Fruit fly (Drosophila melanogaster) whole organism, embryonic: ENCODE results near the gene Nagk.
A peak's percentile ranks its signal among the peaks of the same experiment; 100 is the strongest.

Experiments
- ATbp ChIP-seq: fragments of 200-800 bp; sonication (Bioruptor generic); optimal IDR thresholded peaks from 2 replicates; lab custom pipeline; 2017; ENCODE audit warnings: missing biosample characterization, mild to moderate bottlenecking, missing genetic modification characterization, missing genetic modification reagents
- Blimp-1 ChIP-seq: fragments of 200-800 bp; sonication (Bioruptor generic); optimal IDR thresholded peaks from 3 replicates; lab custom pipeline; 2018; ENCODE audit warnings: missing biosample characterization, missing genetic modification characterization, mild to moderate bottlenecking, moderate library complexity, missing genetic modification reagents
- CG10209 ChIP-seq: fragments of 200-800 bp; sonication (Bioruptor generic); optimal IDR thresholded peaks from 3 replicates; lab custom pipeline; 2017; ENCODE audit warnings: missing biosample characterization, mild to moderate bottlenecking, missing genetic modification characterization, missing genetic modification reagents
- CG12219 ChIP-seq: fragments of 200-800 bp; sonication (Bioruptor generic); optimal IDR thresholded peaks from 3 replicates; lab custom pipeline; 2018; ENCODE audit warnings: missing biosample characterization, mild to moderate bottlenecking, missing genetic modification characterization
- CG13296 ChIP-seq: fragments of 200-800 bp; sonication (Bioruptor generic); optimal IDR thresholded peaks from 3 replicates; lab custom pipeline; 2018; ENCODE audit warnings: missing biosample characterization, mild to moderate bottlenecking, missing genetic modification characterization
- CG13624 ChIP-seq: fragments of 200-800 bp; sonication (Bioruptor generic); optimal IDR thresholded peaks from 2 replicates; lab custom pipeline; 2016; ENCODE audit warnings: missing biosample characterization, missing genetic modification characterization
- CG13775 ChIP-seq: fragments of 200-800 bp; sonication (Bioruptor generic); optimal IDR thresholded peaks from 3 replicates; lab custom pipeline; 2017; ENCODE audit warnings: missing biosample characterization, mild to moderate bottlenecking, missing genetic modification characterization
- CG14014 ChIP-seq: fragments of 200-800 bp; sonication (Bioruptor generic); IDR thresholded peaks from 2 replicates; pipeline ENCODE4 v1.3.6; 2022; ENCODE audit warnings: missing biosample characterization, missing genetic modification characterization
- CG16779 ChIP-seq: fragments of 200-800 bp; sonication (Bioruptor generic); IDR thresholded peaks from 2 replicates; pipeline ENCODE4 v1.3.6; 2022; ENCODE audit warnings: missing biosample characterization, missing genetic modification characterization
- CG16815 ChIP-seq: fragments of 200-800 bp; sonication (Bioruptor generic); optimal IDR thresholded peaks from 3 replicates; lab custom pipeline; 2017; ENCODE audit warnings: missing biosample characterization, mild to moderate bottlenecking, missing genetic modification characterization
- CG17385 ChIP-seq: fragments of 200-800 bp; sonication (Bioruptor generic); optimal IDR thresholded peaks from 3 replicates; lab custom pipeline; 2018; ENCODE audit warnings: missing biosample characterization, mild to moderate bottlenecking, missing genetic modification characterization
- CG18476 ChIP-seq: fragments of 200-800 bp; sonication (Bioruptor generic); optimal IDR thresholded peaks from 2 replicates; lab custom pipeline; 2016; ENCODE audit warnings: missing biosample characterization, mild to moderate bottlenecking, missing genetic modification characterization
- CG3065 ChIP-seq: fragments of 200-800 bp; sonication (Bioruptor generic); optimal IDR thresholded peaks from 2 replicates; lab custom pipeline; 2016; ENCODE audit warnings: missing biosample characterization, missing genetic modification characterization
- CG3726 ChIP-seq: fragments of 200-800 bp; sonication (Bioruptor generic); IDR thresholded peaks from 3 replicates; pipeline ENCODE4, ENCODE4 v1.3.6; 2022; ENCODE audit warnings: missing biosample characterization, missing genetic modification characterization
- CG3838 ChIP-seq: fragments of 200-800 bp; sonication (Bioruptor generic); optimal IDR thresholded peaks from 3 replicates; lab custom pipeline; 2016; ENCODE audit warnings: missing biosample characterization, missing genetic modification characterization
- CG6654 ChIP-seq: fragments of 200-800 bp; sonication (Bioruptor generic); optimal IDR thresholded peaks from 2 replicates; lab custom pipeline; 2017; ENCODE audit warnings: missing biosample characterization, mild to moderate bottlenecking, missing genetic modification characterization
- CG7372 ChIP-seq: fragments of 200-800 bp; sonication (Bioruptor generic); IDR thresholded peaks from 2 replicates; pipeline ENCODE4 v1.3.6; 2022; ENCODE audit warnings: missing biosample characterization, missing genetic modification characterization
- CG7963 ChIP-seq: fragments of 200-800 bp; sonication (Bioruptor generic); IDR thresholded peaks from 3 replicates; pipeline ENCODE4 v1.3.6; 2022; ENCODE audit warnings: missing biosample characterization, missing genetic modification characterization; ENCODE audit not compliant: partially characterized antibody
- CG8765 ChIP-seq: fragments of 200-800 bp; sonication (Bioruptor generic); IDR thresholded peaks from 2 replicates; pipeline ENCODE4 v1.3.6; 2022; ENCODE audit warnings: missing biosample characterization, missing genetic modification characterization
- Chrac-16 ChIP-seq: fragments of 200-800 bp; sonication (Bioruptor generic); optimal IDR thresholded peaks from 3 replicates; lab custom pipeline; 2016; ENCODE audit warnings: missing biosample characterization, missing genetic modification characterization
- D ChIP-seq, 2 experiments: fragments of 200-800 bp in 1 of 2; fragments of >200 bp in 1 of 2; sonication (Bioruptor generic) in 1 of 2; optimal IDR thresholded peaks; 2 replicates in 1 of 2; 3 replicates in 1 of 2; lab custom pipeline; 2017; ENCODE audit warnings: mild to moderate bottlenecking in 1 of 2, missing biosample characterization in 1 of 2, missing genetic modification characterization in 1 of 2, missing genetic modification reagents in 1 of 2
- Dbx ChIP-seq: fragments of 200-800 bp; sonication (Bioruptor generic); IDR thresholded peaks from 3 replicates; pipeline ENCODE4 v1.3.6; 2022; ENCODE audit warnings: missing biosample characterization, missing genetic modification characterization
- H2.0 ChIP-seq: fragments of 200-800 bp; sonication (Bioruptor generic); IDR thresholded peaks from 2 replicates; pipeline ENCODE4 v1.3.6; 2022; ENCODE audit warnings: missing biosample characterization, missing genetic modification characterization
- Jarid2 ChIP-seq: fragments of 200-800 bp; sonication (Bioruptor generic); optimal IDR thresholded peaks from 3 replicates; lab custom pipeline; 2017; ENCODE audit warnings: mild to moderate bottlenecking, missing biosample characterization, missing genetic modification reagents, missing genetic modification characterization
- NC2α ChIP-seq: fragments of 200-800 bp; sonication (Bioruptor generic); optimal IDR thresholded peaks from 2 replicates; lab custom pipeline; 2016; ENCODE audit warnings: missing biosample characterization, missing genetic modification characterization
- NC2β ChIP-seq: fragments of 200-800 bp; sonication (Bioruptor generic); optimal IDR thresholded peaks from 2 replicates; lab custom pipeline; 2016; ENCODE audit warnings: missing biosample characterization, missing genetic modification characterization
- Nf-YA ChIP-seq: fragments of 200-800 bp; sonication (Bioruptor generic); IDR thresholded peaks from 2 replicates; pipeline ENCODE4 v1.3.6; 2022; ENCODE audit warnings: missing biosample characterization, missing genetic modification characterization
- Scr ChIP-seq: fragments of 200-800 bp; sonication (Bioruptor generic); IDR thresholded peaks from 2 replicates; pipeline ENCODE4 v1.3.6; 2022; ENCODE audit warnings: missing biosample characterization, missing genetic modification characterization; ENCODE audit not compliant: partially characterized antibody
- Sox100B ChIP-seq: fragments of 200-800 bp; sonication (Bioruptor generic); optimal IDR thresholded peaks from 3 replicates; lab custom pipeline; 2018; ENCODE audit warnings: missing biosample characterization, mild to moderate bottlenecking, missing genetic modification characterization
- Sry-β ChIP-seq: fragments of 200-800 bp; sonication (Bioruptor generic); optimal IDR thresholded peaks from 2 replicates; lab custom pipeline; 2018; ENCODE audit warnings: missing biosample characterization, mild to moderate bottlenecking, missing genetic modification characterization, moderate library complexity
- Ssrp ChIP-seq: fragments of 200-800 bp; sonication (Bioruptor generic); optimal IDR thresholded peaks from 2 replicates; lab custom pipeline; 2018; ENCODE audit warnings: missing biosample characterization, mild to moderate bottlenecking, missing genetic modification characterization, moderate library complexity
- Stat92E ChIP-seq, 3 experiments: fragments of >200 bp in 2 of 3; fragments of 200-800 bp in 1 of 3; sonication (Bioruptor generic) in 1 of 3; optimal IDR thresholded peaks; 2 replicates each; lab custom pipeline; 2017 to 2019; ENCODE audit warnings: missing biosample characterization in 3 of 3, missing genetic modification characterization in 3 of 3, mild to moderate bottlenecking in 1 of 3, moderate library complexity in 1 of 3
- aop ChIP-seq: fragments of 200-800 bp; sonication (Bioruptor generic); IDR thresholded peaks from 2 replicates; pipeline ENCODE4 v1.3.6; 2022; ENCODE audit warnings: missing biosample characterization, missing genetic modification characterization
- bbx ChIP-seq: fragments of 200-800 bp; sonication (Bioruptor generic); IDR thresholded peaks from 2 replicates; pipeline ENCODE4 v1.3.6; 2022; ENCODE audit warnings: missing biosample characterization, missing genetic modification characterization; ENCODE audit not compliant: partially characterized antibody
- crc ChIP-seq: fragments of 200-800 bp; sonication (Bioruptor generic); optimal IDR thresholded peaks from 2 replicates; lab custom pipeline; 2016; ENCODE audit warnings: missing biosample characterization, missing genetic modification characterization
- da ChIP-seq: fragments of 200-800 bp; sonication (Bioruptor generic); optimal IDR thresholded peaks from 2 replicates; lab custom pipeline; 2016; ENCODE audit warnings: missing biosample characterization, missing genetic modification characterization
- dan ChIP-seq: fragments of 200-800 bp; sonication (Bioruptor generic); IDR thresholded peaks from 2 replicates; pipeline ENCODE4 v1.3.6; 2022; ENCODE audit warnings: missing biosample characterization, missing genetic modification characterization
- eyg ChIP-seq: fragments of 200-800 bp; sonication (Bioruptor generic); optimal IDR thresholded peaks from 3 replicates; lab custom pipeline; 2016; ENCODE audit warnings: missing biosample characterization, missing genetic modification characterization
- ftz-f1 ChIP-seq: fragments of 200-800 bp; sonication (Bioruptor generic); optimal IDR thresholded peaks from 2 replicates; lab custom pipeline; 2016; ENCODE audit warnings: missing biosample characterization, missing genetic modification characterization
- hth ChIP-seq: fragments of >200 bp; optimal IDR thresholded peaks from 2 replicates; lab custom pipeline; 2017; ENCODE audit warnings: inconsistent platforms
- ken ChIP-seq: fragments of 200-800 bp; sonication (Bioruptor generic); IDR thresholded peaks from 3 replicates; pipeline ENCODE4 v1.3.6; 2022; ENCODE audit warnings: missing biosample characterization, missing genetic modification characterization
- luna ChIP-seq: fragments of 200-800 bp; sonication (Bioruptor generic); optimal IDR thresholded peaks from 2 replicates; lab custom pipeline; 2016; ENCODE audit warnings: missing biosample characterization, missing genetic modification characterization
- nerfin-2 ChIP-seq: fragments of 200-800 bp; sonication (Bioruptor generic); IDR thresholded peaks from 2 replicates; pipeline ENCODE4 v1.3.6; 2022; ENCODE audit warnings: missing biosample characterization, missing genetic modification characterization; ENCODE audit not compliant: partially characterized antibody
- nmo ChIP-seq: fragments of 200-800 bp; sonication (Bioruptor generic); optimal IDR thresholded peaks from 2 replicates; lab custom pipeline; 2018; ENCODE audit warnings: missing biosample characterization, mild to moderate bottlenecking, missing genetic modification characterization, moderate library complexity
- otp ChIP-seq: fragments of 200-800 bp; sonication (Bioruptor generic); IDR thresholded peaks from 3 replicates; pipeline ENCODE4, ENCODE4 v1.3.6; 2022; ENCODE audit warnings: missing biosample characterization, missing genetic modification characterization
- p53 ChIP-seq: fragments of 200-800 bp; sonication (Bioruptor generic); optimal IDR thresholded peaks from 2 replicates; lab custom pipeline; 2016; ENCODE audit warnings: missing biosample characterization, missing genetic modification characterization
- pan ChIP-seq, 4 experiments: fragments of >200 bp in 3 of 4; fragments of 200-800 bp in 1 of 4; sonication (Bioruptor generic) in 1 of 4; optimal IDR thresholded peaks in 3 of 4; IDR thresholded peaks in 1 of 4; 2 replicates each; pipeline versions ENCODE4 v1.3.6 to Lab custom; 2017 to 2022; ENCODE audit warnings: missing biosample characterization in 2 of 4, missing genetic modification characterization in 2 of 4, mixed read lengths in 1 of 4
- so ChIP-seq: fragments of 200-800 bp; sonication (Bioruptor generic); IDR thresholded peaks from 3 replicates; pipeline ENCODE4 v1.3.6; 2022; ENCODE audit warnings: missing biosample characterization, missing genetic modification characterization
- tna ChIP-seq: fragments of 200-800 bp; sonication (Bioruptor generic); IDR thresholded peaks from 2 replicates; pipeline ENCODE4 v1.3.6; 2022; ENCODE audit warnings: missing biosample characterization, missing genetic modification characterization; ENCODE audit not compliant: partially characterized antibody
- trem ChIP-seq: fragments of 200-800 bp; optimal IDR thresholded peaks from 3 replicates; lab custom pipeline; 2019; ENCODE audit warnings: missing biosample characterization, mild to moderate bottlenecking, missing genetic modification characterization, moderate library complexity

The Nagk gene

dm6 chr3R:15371833-15372232 lies 28.8 kb upstream of the Nagk start, which contains the start of the genes Ccm3 and CG6136 (continued):
- peak; percentile 65; the same call in 1 of the 2 replicates for TF ChIP-seq CG14014 (GFP tag; lab: Robert Waterston, UW)
- no peak for TF ChIP-seq da (GFP tag; lab: Kevin White, UChicago)
- TF ChIP-seq crc (GFP tag; lab: Kevin White, UChicago): no peak
- no peak for TF ChIP-seq Sry-β (GFP tag; lab: Kevin White, UChicago)
- TF ChIP-seq Ssrp (tag; lab: Kevin White, UChicago): no peak
- TF ChIP-seq CG13775 (GFP tag; lab: Kevin White, UChicago): no peak
- no peak for TF ChIP-seq Jarid2 (GFP tag; lab: Kevin White, UChicago)
- TF ChIP-seq NC2α (GFP tag; lab: Kevin White, UChicago): no peak
- peak; percentile 91 for TF ChIP-seq Scr (GFP tag; lab: Robert Waterston, UW)
- TF ChIP-seq bbx: peak; percentile 95
- TF ChIP-seq CG6654 (GFP tag; lab: Kevin White, UChicago): no peak
- TF ChIP-seq Chrac-16: no peak
- no peak for TF ChIP-seq CG8765
- TF ChIP-seq ATbp (GFP tag; lab: Kevin White, UChicago): no peak
- no peak for TF ChIP-seq CG12219 (GFP tag; lab: Kevin White, UChicago)
- no peak for TF ChIP-seq hth
- no peak for TF ChIP-seq CG3065
- TF ChIP-seq trem: peak; percentile 53
- no peak for TF ChIP-seq CG16815 (GFP tag; lab: Kevin White, UChicago)
- TF ChIP-seq CG3838: no peak
- peak; percentile 31 for TF ChIP-seq eyg (GFP tag; lab: Kevin White, UChicago)
- peak; percentile 19 for TF ChIP-seq p53 (GFP tag; lab: Kevin White, UChicago)
- peak; percentile 74 for TF ChIP-seq CG13624 (GFP tag; lab: Kevin White, UChicago)
- no peak for TF ChIP-seq CG7372 (GFP tag; lab: Robert Waterston, UW)
- TF ChIP-seq NC2β (GFP tag; lab: Kevin White, UChicago): peak; percentile 35
- TF ChIP-seq ken (GFP tag; lab: Robert Waterston, UW): no peak
- TF ChIP-seq Stat92E (GFP tag; optimal IDR thresholded peaks at IDR 0.05; lab: Kevin White, UChicago): no peak
- peak; percentile 41 for TF ChIP-seq CG17385
- TF ChIP-seq CG18476 (GFP tag; lab: Kevin White, UChicago): no peak
- no peak for TF ChIP-seq CG10209 (GFP tag; lab: Kevin White, UChicago)
- no peak for TF ChIP-seq Blimp-1 (GFP tag; lab: Kevin White, UChicago)
- peak; percentile 22 for TF ChIP-seq luna (GFP tag; lab: Kevin White, UChicago)
- no peak for TF ChIP-seq D (optimal IDR thresholded peaks at IDR 0.05; lab: Kevin White, UChicago)
- TF ChIP-seq D (GFP tag; optimal IDR thresholded peaks at IDR 0.05; lab: Kevin White, UChicago): no peak
- peak; percentile 24 for TF ChIP-seq H2.0
- peak; percentile 39 for TF ChIP-seq CG13296 (GFP tag; lab: Kevin White, UChicago)
- TF ChIP-seq Nf-YA: no peak
- TF ChIP-seq nmo (GFP tag; lab: Kevin White, UChicago): peak; percentile 43
- no peak for TF ChIP-seq aop (GFP tag; lab: Robert Waterston, UW)
- no peak for TF ChIP-seq otp (GFP tag; lab: Robert Waterston, UW)
- peak; percentile 89 for TF ChIP-seq tna
- TF ChIP-seq Sox100B (GFP tag; lab: Kevin White, UChicago): no peak
- TF ChIP-seq ftz-f1: no peak
- peak; percentile 75 for TF ChIP-seq Dbx
- TF ChIP-seq CG3726 (GFP tag; lab: Robert Waterston, UW): no peak
- TF ChIP-seq CG7963 (GFP tag; lab: Robert Waterston, UW): peak; percentile 83
- no peak for TF ChIP-seq pan (optimal IDR thresholded peaks at IDR 0.05; lab: Kevin White, UChicago)
- no peak for TF ChIP-seq pan (GFP tag; optimal IDR thresholded peaks at IDR 0.05 in 1 of 2, IDR thresholded peaks at IDR 0.05 in 1 of 2)
- no peak for TF ChIP-seq so (GFP tag; lab: Robert Waterston, UW)
- no peak for TF ChIP-seq dan
- TF ChIP-seq CG16779 (GFP tag; lab: Robert Waterston, UW): no peak
- TF ChIP-seq nerfin-2 (GFP tag; lab: Robert Waterston, UW): peak; percentile 88
